Worm (Caenorhabditis elegans): ENCODE measurements around the gene nhr-6.
A peak's percentile ranks its signal among the peaks of the same experiment; 100 is the strongest.

The nhr-6 gene

ce11 chrIII:3540424-3540823, 33.0 kb upstream of the nhr-6 start (continued):
- no peak for TF ChIP-seq nhr-25 (tag; optimal IDR thresholded peaks at IDR 0.05; ENCODE audit: borderline replicate concordance, insufficient read depth)
- TF ChIP-seq rbr-2 (tag; optimal IDR thresholded peaks at IDR 0.05), result peak; percentile 28
- TF ChIP-seq lsy-2 (tag; optimal IDR thresholded peaks at IDR 0.05), result peak in 1 of 2 experiments; percentile 72
- TF ChIP-seq madf-9 (GFP tag; conservative IDR thresholded peaks at IDR 0.05), result no peak
- no peak for TF ChIP-seq lir-3 (tag; optimal IDR thresholded peaks at IDR 0.05)

ce11 chrIII:3541093-3541492, 32.3 kb upstream of the nhr-6 start:
- TF ChIP-seq ztf-7 (tag; optimal IDR thresholded peaks at IDR 0.05), result no peak
- TF ChIP-seq aha-1 (tag), result peak; percentile 22
- TF ChIP-seq ces-1 (GFP tag; optimal IDR thresholded peaks at IDR 0.05), result no peak
- TF ChIP-seq nhr-25 (tag; optimal IDR thresholded peaks at IDR 0.05; ENCODE audit: borderline replicate concordance, insufficient read depth), result no peak
- no peak for TF ChIP-seq F49E8.2 (tag; optimal IDR thresholded peaks at IDR 0.05; ENCODE audit: borderline replicate concordance)

DNA sequence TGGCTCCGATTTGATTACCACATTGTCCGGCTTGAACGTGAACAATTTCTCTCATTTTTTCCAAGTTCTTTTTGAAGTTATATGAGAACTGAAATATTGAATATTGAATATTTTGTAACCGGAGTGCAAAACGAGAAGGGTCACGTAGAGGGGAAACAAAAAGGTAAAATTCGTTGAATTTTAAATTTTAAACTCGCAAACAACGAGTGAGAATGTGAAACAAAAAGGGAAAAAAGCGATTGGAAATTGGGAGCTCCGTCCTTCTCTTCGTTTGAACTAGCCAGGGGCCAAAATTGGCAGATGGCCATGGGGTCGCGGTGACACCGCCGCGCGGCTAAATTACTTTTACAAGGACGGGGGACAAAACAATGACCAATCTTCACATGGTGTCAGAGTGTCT, 31.8 kb upstream of the nhr-6 start, which contains the start of gene ben-1:
Gene ben-1, minus strand, starts transcription at position 101 of the 400 bp plus-strand sequence.
- TF ChIP-seq dmd-6 (GFP tag; IDR thresholded peaks at IDR 0.05) (no peak), Y48G9A.11 (GFP tag; IDR thresholded peaks at IDR 0.05) (no peak), dpl-1 (GFP tag; optimal IDR thresholded peaks at IDR 0.05) (no peak), nhr-76 (tag; optimal IDR thresholded peaks at IDR 0.05) (no peak), F44E2.7 (GFP tag; IDR thresholded peaks at IDR 0.05) (no peak), D1046.2 (GFP tag; IDR thresholded peaks at IDR 0.05) (no peak), nhr-48 (tag; optimal IDR thresholded peaks at IDR 0.05) (no peak), daf-12 (tag; optimal IDR thresholded peaks at IDR 0.05) (no peak), snpc-4 (tag; optimal IDR thresholded peaks at IDR 0.05) (no peak), mes-2 (tag; optimal IDR thresholded peaks at IDR 0.05; ENCODE audit: poor library complexity, severe bottlenecking) (no peak), ceh-28 (tag; optimal IDR thresholded peaks at IDR 0.05) (no peak), hmg-1.1 (GFP tag; IDR thresholded peaks at IDR 0.05) (no peak), mxl-3 (GFP tag; optimal IDR thresholded peaks at IDR 0.05) (no peak), dmd-9 (GFP tag; IDR thresholded peaks at IDR 0.05) (no peak), nhr-41 (GFP tag; IDR thresholded peaks at IDR 0.05) (no peak), ceh-32 (tag; optimal IDR thresholded peaks at IDR 0.05; ENCODE audit: poor library complexity) (no peak), hif-1 (tag; optimal IDR thresholded peaks at IDR 0.05) (no peak), pha-4 (GFP tag; IDR thresholded peaks at IDR 0.05) (no peak), pha-4 (tag; optimal IDR thresholded peaks at IDR 0.05) (no peak), nhr-6 (tag; optimal IDR thresholded peaks at IDR 0.05) (no peak), jun-1 (tag; optimal IDR thresholded peaks at IDR 0.05) (no peak)

DNA sequence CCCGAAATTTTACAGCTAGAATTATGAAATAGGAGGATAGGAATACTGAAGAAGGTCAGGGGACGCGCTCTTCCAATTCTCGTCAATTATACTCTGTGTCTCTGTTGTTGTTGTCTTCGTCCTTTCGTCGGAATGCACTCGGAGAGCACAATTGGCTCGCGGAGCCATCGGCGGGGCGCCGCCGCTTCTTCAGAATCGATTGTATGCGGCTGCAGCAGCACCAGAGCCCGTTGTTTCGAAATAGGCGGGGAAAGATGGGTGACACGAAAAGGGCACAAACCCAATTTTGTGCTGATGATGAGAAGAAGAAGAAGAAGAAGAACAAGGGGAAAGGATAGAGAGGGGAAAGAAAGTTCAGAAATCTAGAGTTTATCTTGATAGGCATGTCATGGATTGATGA, 31.3 kb upstream of the nhr-6 start:
- TF ChIP-seq mep-1 (tag; optimal IDR thresholded peaks at IDR 0.05) (peak; percentile 16), rbr-2 (tag; optimal IDR thresholded peaks at IDR 0.05) (peak; percentile 30), set-16 (GFP tag; IDR thresholded peaks at IDR 0.05) (peak; percentile 63), lsy-2 (tag; optimal IDR thresholded peaks at IDR 0.05) (peak in 1 of 2 experiments; percentile 40), ces-1 (GFP tag; optimal IDR thresholded peaks at IDR 0.05) (peak; percentile 11), hmg-1.1 (GFP tag; IDR thresholded peaks at IDR 0.05) (0 out of 2 replicates have a peak, but pooled peaks have one; percentile 13), unc-62 (GFP tag; optimal IDR thresholded peaks at IDR 0.05 in 1 of 2) (peak in 1 of 2 experiments; percentile 70), unc-62 (tag; optimal IDR thresholded peaks at IDR 0.05) (no peak), fkh-10 (GFP tag; optimal IDR thresholded peaks at IDR 0.05) (peak; percentile 51), ceh-82 (tag; optimal IDR thresholded peaks at IDR 0.05) (no peak), ctbp-1 (GFP tag; IDR thresholded peaks at IDR 0.05) (peak; percentile 54; the same call in 1 of the 2 replicates), hlh-11 (tag; optimal IDR thresholded peaks at IDR 0.05) (no peak), spr-3 (GFP tag; optimal IDR thresholded peaks at IDR 0.05) (no peak), F37D6.2 (tag; optimal IDR thresholded peaks at IDR 0.05) (peak; percentile 42)

All from whole organism, L4 larva.